Fruit fly (Drosophila melanogaster) S2 (cell line): ENCODE measurements around the gene CG42579.

ENCODE experiments used
- CG8478 ChIP-seq: fragments of >200 bp; optimal IDR thresholded peaks from 2 replicates; lab custom pipeline; 2018
- CTCF ChIP-seq, 2 experiments: fragments of >200 bp; optimal IDR thresholded peaks; 2 replicates each; lab custom pipeline; 2018

DNA sequence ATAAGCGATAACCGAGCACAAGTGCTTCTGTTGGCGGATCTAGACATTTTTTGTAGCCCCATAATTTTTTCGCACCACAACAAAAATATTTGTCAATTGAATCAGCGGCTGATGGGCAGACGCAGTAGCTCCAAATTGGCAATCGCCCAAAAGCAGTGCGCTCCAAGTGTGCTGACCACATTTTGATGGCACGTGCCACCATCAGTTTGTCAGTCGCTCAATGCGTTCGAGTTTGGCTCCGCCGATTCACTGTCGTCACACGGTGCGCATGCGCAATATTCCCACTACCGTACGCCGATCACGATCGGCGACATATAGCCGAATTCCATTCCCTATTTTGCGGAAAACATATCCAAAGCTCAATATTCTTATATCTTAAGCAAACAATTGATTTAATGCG, 48.8 kb upstream of the CG42579 start:
- TF ChIP-seq CG8478 (lab: Kevin White, UChicago), result no peak
- no peak for TF ChIP-seq CTCF (optimal IDR thresholded peaks at IDR 0.05; lab: Kevin White, UChicago)
